Worm (Caenorhabditis elegans) whole organism, young adult: Measurements from ENCODE around the gene ZC373.5.

ENCODE experiments used
- C06A6.2 ChIP-seq: fragments of 200-800 bp; sonication (Bioruptor generic); conservative IDR thresholded peaks from 2 replicates; pipeline ENCODE4 v1.3.6; 2022; ENCODE audit warnings: missing genetic modification characterization, missing compliant biosample characterization
- F23B12.7 ChIP-seq: sonication (generic microtip); optimal IDR thresholded peaks from 2 replicates; lab custom pipeline; 2017; ENCODE audit warnings: missing genetic modification characterization, mild to moderate bottlenecking, missing compliant biosample characterization, antibody characterized with exemption, moderate library complexity; ENCODE audit not compliant: insufficient read depth
- F33H1.4 ChIP-seq: fragments of 200-800 bp; sonication (Bioruptor generic); IDR thresholded peaks from 2 replicates; pipeline ENCODE4 v1.3.6; 2022; ENCODE audit warnings: missing genetic modification reagents, missing genetic modification characterization, missing compliant biosample characterization
- T26A5.8 ChIP-seq: sonication (generic microtip); optimal IDR thresholded peaks from 2 replicates; lab custom pipeline; 2016; ENCODE audit warnings: missing genetic modification characterization, missing compliant biosample characterization
- Y53G8AR.9 ChIP-seq: fragments of 200-800 bp; sonication (Bioruptor generic); conservative IDR thresholded peaks from 2 replicates; pipeline ENCODE4 v1.3.6; 2022; ENCODE audit warnings: missing genetic modification reagents, missing genetic modification characterization, missing compliant biosample characterization
- Y67H2A.10 ChIP-seq: fragments of 200-800 bp; sonication (Bioruptor generic); conservative IDR thresholded peaks from 2 replicates; pipeline ENCODE4 v1.3.6; 2022; ENCODE audit warnings: missing genetic modification reagents, missing genetic modification characterization, missing compliant biosample characterization
- ZK185.1 ChIP-seq: sonication (generic microtip); optimal IDR thresholded peaks from 2 replicates; lab custom pipeline; 2016; ENCODE audit warnings: mild to moderate bottlenecking, missing genetic modification characterization, missing compliant biosample characterization; ENCODE audit not compliant: poor library complexity, severe bottlenecking
- ama-1 ChIP-seq, 3 experiments: fragments of 150-350 bp in 1 of 3; sonication (generic microtip) in 2 of 3; optimal IDR thresholded peaks; 2 replicates each; lab custom pipeline; 2014 to 2018; ENCODE audit warnings: missing biosample characterization in 2 of 3, missing genetic modification characterization in 2 of 3, missing genetic modification reagents in 2 of 3
- atf-7 ChIP-seq: sonication (generic microtip); optimal IDR thresholded peaks from 2 replicates; lab custom pipeline; 2017; ENCODE audit warnings: mild to moderate bottlenecking, missing genetic modification characterization, missing compliant biosample characterization
- bed-1 ChIP-seq: fragments of 200-800 bp; sonication (Bioruptor generic); IDR thresholded peaks from 2 replicates; pipeline ENCODE4 v1.3.6; 2022; ENCODE audit warnings: missing genetic modification reagents, missing genetic modification characterization, missing compliant biosample characterization
- cebp-2 ChIP-seq: fragments of 200-800 bp; sonication (Bioruptor generic); IDR thresholded peaks from 2 replicates; pipeline ENCODE4 v1.3.6; 2022; ENCODE audit warnings: missing genetic modification characterization, missing compliant biosample characterization
- ceh-40 ChIP-seq: fragments of 200-800 bp; sonication (Bioruptor generic); IDR thresholded peaks from 2 replicates; pipeline ENCODE4 v1.3.6; 2022; ENCODE audit warnings: missing genetic modification characterization, missing compliant biosample characterization
- ceh-58 ChIP-seq: fragments of 200-800 bp; sonication (Bioruptor generic); IDR thresholded peaks from 2 replicates; pipeline ENCODE4 v1.3.6; 2022; ENCODE audit warnings: missing genetic modification characterization, missing compliant biosample characterization
- chd-7 ChIP-seq: sonication (generic microtip); optimal IDR thresholded peaks from 2 replicates; lab custom pipeline; 2016; ENCODE audit warnings: mild to moderate bottlenecking, missing genetic modification characterization, moderate library complexity, missing compliant biosample characterization
- egl-44 ChIP-seq: fragments of 200-800 bp; sonication (Bioruptor generic); IDR thresholded peaks from 2 replicates; pipeline ENCODE4 v1.3.6; 2022; ENCODE audit warnings: missing genetic modification reagents, missing genetic modification characterization, missing compliant biosample characterization
- ekl-4 ChIP-seq: fragments of 200-800 bp; sonication (Bioruptor generic); IDR thresholded peaks from 2 replicates; pipeline ENCODE4 v1.3.6; 2022; ENCODE audit warnings: missing genetic modification reagents, missing genetic modification characterization, missing compliant biosample characterization
- gei-17 ChIP-seq: fragments of 200-800 bp; sonication (Bioruptor generic); optimal IDR thresholded peaks from 2 replicates; lab custom pipeline; 2018; ENCODE audit warnings: mild to moderate bottlenecking, missing genetic modification characterization, missing compliant biosample characterization
- him-1 ChIP-seq: sonication (generic microtip); optimal IDR thresholded peaks from 2 replicates; lab custom pipeline; 2016; ENCODE audit warnings: missing genotype, missing genetic modification reagents, missing genetic modification characterization, missing compliant biosample characterization
- hlh-12 ChIP-seq: sonication (generic microtip); optimal IDR thresholded peaks from 2 replicates; lab custom pipeline; 2016; ENCODE audit warnings: missing genetic modification characterization, missing compliant biosample characterization
- hmg-1.2 ChIP-seq: fragments of 200-800 bp; sonication (Bioruptor generic); IDR thresholded peaks from 2 replicates; pipeline ENCODE4 v1.3.6; 2022; ENCODE audit warnings: missing genetic modification reagents, missing genetic modification characterization, missing compliant biosample characterization
- hrde-1 ChIP-seq: sonication (generic microtip); optimal IDR thresholded peaks from 2 replicates; lab custom pipeline; 2016; ENCODE audit warnings: missing genetic modification characterization, mild to moderate bottlenecking, missing compliant biosample characterization, moderate library complexity, missing genotype, missing genetic modification reagents, borderline replicate concordance
- lin-35 ChIP-seq, 3 experiments: fragments of 150-350 bp in 2 of 3; sonication (generic microtip) in 1 of 3; optimal IDR thresholded peaks; 2 replicates each; lab custom pipeline; 2014 to 2018; ENCODE audit warnings: missing biosample characterization in 3 of 3, missing genetic modification characterization in 3 of 3, missing genetic modification reagents in 3 of 3
- lin-40 ChIP-seq: sonication (generic microtip); optimal IDR thresholded peaks from 2 replicates; lab custom pipeline; 2016; ENCODE audit warnings: missing genetic modification characterization, mild to moderate bottlenecking, missing compliant biosample characterization, missing genotype, missing genetic modification reagents
- lir-1 ChIP-seq: fragments of 200-800 bp; sonication (Bioruptor generic); conservative IDR thresholded peaks from 2 replicates; pipeline ENCODE4 v1.3.6; 2022; ENCODE audit warnings: missing genetic modification reagents, missing genetic modification characterization, missing compliant biosample characterization
- lsl-1 ChIP-seq: fragments of 200-800 bp; sonication (Bioruptor generic); optimal IDR thresholded peaks from 2 replicates; lab custom pipeline; 2018; ENCODE audit warnings: mild to moderate bottlenecking, missing genetic modification characterization, moderate library complexity, missing compliant biosample characterization
- madf-3 ChIP-seq: fragments of 200-800 bp; sonication (Bioruptor generic); IDR thresholded peaks from 2 replicates; pipeline ENCODE4 v1.3.6; 2022; ENCODE audit warnings: missing genetic modification reagents, missing genetic modification characterization, missing compliant biosample characterization
- mcd-1 ChIP-seq: fragments of 200-800 bp; sonication (Bioruptor generic); IDR thresholded peaks from 2 replicates; pipeline ENCODE4 v1.3.6; 2022; ENCODE audit warnings: missing genetic modification reagents, missing genetic modification characterization, missing compliant biosample characterization
- mel-28 ChIP-seq: sonication (generic microtip); optimal IDR thresholded peaks from 2 replicates; lab custom pipeline; 2016; ENCODE audit warnings: borderline replicate concordance, mild to moderate bottlenecking, missing genetic modification characterization, missing compliant biosample characterization
- nfya-1 ChIP-seq: sonication (generic microtip); optimal IDR thresholded peaks from 2 replicates; lab custom pipeline; 2017; ENCODE audit warnings: antibody characterized with exemption, missing compliant biosample characterization, missing genetic modification characterization, borderline replicate concordance; ENCODE audit not compliant: insufficient read depth
- nfyb-1 ChIP-seq: fragments of 200-800 bp; sonication (Bioruptor generic); IDR thresholded peaks from 2 replicates; pipeline ENCODE4 v1.3.6; 2022; ENCODE audit warnings: missing genetic modification reagents, missing genetic modification characterization, missing compliant biosample characterization
- nhr-80 ChIP-seq: sonication (generic microtip); optimal IDR thresholded peaks from 2 replicates; lab custom pipeline; 2016; ENCODE audit warnings: missing genetic modification characterization, missing compliant biosample characterization
- rcor-1 ChIP-seq: fragments of 200-800 bp; sonication (Bioruptor generic); IDR thresholded peaks from 2 replicates; pipeline ENCODE4 v1.3.6; 2022; ENCODE audit warnings: missing genetic modification reagents, missing genetic modification characterization, missing compliant biosample characterization
- rec-8 ChIP-seq, 2 experiments: sonication (generic microtip); optimal IDR thresholded peaks; 2 replicates each; lab custom pipeline; 2016; ENCODE audit warnings: mild to moderate bottlenecking in 2 of 2, missing genetic modification characterization in 2 of 2, missing genetic modification reagents in 2 of 2, missing genotype in 2 of 2, missing biosample characterization in 1 of 2, missing compliant biosample characterization in 1 of 2, moderate library complexity in 1 of 2
- rpc-1 ChIP-seq, 2 experiments: fragments of 150-350 bp in 1 of 2; sonication (generic microtip) in 1 of 2; optimal IDR thresholded peaks; 2 replicates each; lab custom pipeline; 2014 to 2018; ENCODE audit warnings: missing biosample characterization in 1 of 2, missing genetic modification characterization in 1 of 2, missing genetic modification reagents in 1 of 2, missing genotype in 1 of 2
- snpc-1.3 ChIP-seq: sonication (generic microtip); optimal IDR thresholded peaks from 2 replicates; lab custom pipeline; 2017; ENCODE audit warnings: missing genetic modification characterization, mild to moderate bottlenecking, missing compliant biosample characterization, antibody characterized with exemption, moderate library complexity, missing genotype, missing genetic modification reagents; ENCODE audit not compliant: insufficient read depth
- snpc-3.4 ChIP-seq: sonication (generic microtip); optimal IDR thresholded peaks from 2 replicates; lab custom pipeline; 2017; ENCODE audit warnings: missing genetic modification characterization, mild to moderate bottlenecking, missing compliant biosample characterization, antibody characterized with exemption, moderate library complexity, missing genotype, missing genetic modification reagents
- snpc-4 ChIP-seq, 5 experiments: fragments of 150-350 bp in 1 of 5; sonication (generic microtip) in 4 of 5; optimal IDR thresholded peaks; 2 replicates each; lab custom pipeline; 2014 to 2018; ENCODE audit warnings: missing genetic modification characterization in 5 of 5, missing biosample characterization in 3 of 5, antibody characterized with exemption in 2 of 5, mild to moderate bottlenecking in 2 of 5, missing compliant biosample characterization in 2 of 5, missing genotype in 2 of 5, moderate library complexity in 2 of 5, missing genetic modification reagents in 1 of 5
- tlf-1 ChIP-seq: fragments of 200-800 bp; sonication (Bioruptor generic); optimal IDR thresholded peaks from 2 replicates; lab custom pipeline; 2018; ENCODE audit warnings: mild to moderate bottlenecking, missing genetic modification characterization, missing compliant biosample characterization
- unc-130 ChIP-seq: sonication (generic microtip); optimal IDR thresholded peaks from 2 replicates; lab custom pipeline; 2016; ENCODE audit warnings: missing genetic modification reagents, missing genetic modification characterization, missing compliant biosample characterization
- xnd-1 ChIP-seq: sonication (generic microtip); optimal IDR thresholded peaks from 2 replicates; lab custom pipeline; 2016; ENCODE audit warnings: missing genotype, missing genetic modification reagents, missing genetic modification characterization, missing compliant biosample characterization
- ztf-18 ChIP-seq: sonication (generic microtip); optimal IDR thresholded peaks from 2 replicates; lab custom pipeline; 2016; ENCODE audit warnings: missing genotype, mild to moderate bottlenecking, missing genetic modification characterization, missing compliant biosample characterization
- ztf-3 ChIP-seq: fragments of 200-800 bp; sonication (Bioruptor generic); optimal IDR thresholded peaks from 2 replicates; lab custom pipeline; 2018; ENCODE audit warnings: mild to moderate bottlenecking, missing genetic modification characterization, missing compliant biosample characterization

ZC373.5 gene

DNA sequence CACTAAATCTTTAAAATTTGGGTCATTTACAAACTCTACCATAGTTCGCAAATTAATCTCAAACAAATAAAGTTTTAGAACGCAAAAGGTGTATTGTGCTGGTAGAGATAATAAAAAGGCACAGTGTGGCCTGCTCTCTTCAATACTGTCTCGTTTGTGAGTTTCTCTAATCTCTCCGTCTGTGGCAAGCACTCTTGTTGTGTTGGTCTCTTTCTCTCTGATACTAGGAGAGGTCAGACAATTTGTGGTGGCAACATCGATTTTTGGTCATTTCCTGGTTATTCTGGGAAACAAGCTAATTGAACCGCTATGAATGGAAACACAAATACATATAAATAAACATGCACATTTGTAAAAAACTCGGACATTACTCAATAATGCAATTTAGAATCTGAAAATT, at the start of gene ZC373.5:
Gene ZC373.5, minus strand, starts transcription at position 159 of the 400 bp plus-strand sequence.
- TF ChIP-seq hmg-1.2 (GFP tag; lab: Robert Waterston, UW) (peak; percentile 66; the same call in 1 of the 2 replicates), F33H1.4 (GFP tag; lab: Robert Waterston, UW) (no peak), nhr-80 (tag; lab: Kevin White, UChicago) (peak; percentile 83)

DNA sequence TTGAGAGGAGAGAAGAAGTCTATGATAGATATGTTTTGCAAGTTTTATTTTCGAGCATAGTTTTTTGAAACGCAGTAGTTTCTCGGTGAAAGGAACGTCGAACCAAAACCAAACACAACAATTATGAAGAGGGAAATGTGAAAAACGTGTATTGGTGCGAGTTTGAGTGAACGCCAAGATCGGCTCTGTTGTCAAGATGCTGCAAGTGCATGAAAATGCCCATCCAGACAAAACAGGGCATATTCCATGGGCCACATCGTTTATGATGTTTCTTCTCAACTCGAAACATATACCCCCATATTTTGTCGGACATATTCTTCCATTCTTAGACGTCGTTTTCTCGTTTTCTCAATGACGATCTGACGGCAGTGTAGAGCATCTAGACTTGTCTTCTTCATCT, 48.8 kb upstream of the ZC373.5 start:
- TF ChIP-seq atf-7 (tag; lab: Kevin White, UChicago), result no peak
- TF ChIP-seq ceh-58, result no peak
- no peak for TF ChIP-seq lir-1 (GFP tag; lab: Robert Waterston, UW)
- no peak for TF ChIP-seq mel-28 (tag; lab: Kevin White, UChicago)
- no peak for TF ChIP-seq rcor-1 (GFP tag; lab: Robert Waterston, UW)
- TF ChIP-seq nfyb-1, result no peak
- no peak for TF ChIP-seq mcd-1 (GFP tag; lab: Robert Waterston, UW)
- no peak for TF ChIP-seq snpc-4 (GFP tag; optimal IDR thresholded peaks at IDR 0.05; lab: Kevin White, UChicago)
- no peak for TF ChIP-seq snpc-4 (tag; optimal IDR thresholded peaks at IDR 0.05; lab: Kevin White, UChicago)
- no peak for TF ChIP-seq lsl-1 (GFP tag; lab: Kevin White, UChicago)
- TF ChIP-seq T26A5.8, result no peak
- TF ChIP-seq lin-40 (tag; lab: Kevin White, UChicago), result no peak
- no peak for TF ChIP-seq F23B12.7
- no peak for TF ChIP-seq hlh-12 (tag; lab: Kevin White, UChicago)
- no peak for TF ChIP-seq hrde-1 (tag; lab: Kevin White, UChicago)
- TF ChIP-seq tlf-1 (GFP tag; lab: Kevin White, UChicago), result no peak
- TF ChIP-seq Y67H2A.10 (GFP tag; lab: Robert Waterston, UW), result no peak
- no peak for TF ChIP-seq ama-1 (optimal IDR thresholded peaks at IDR 0.05; lab: Kevin White, UChicago)
- TF ChIP-seq ama-1 (GFP tag; optimal IDR thresholded peaks at IDR 0.05; lab: Kevin White, UChicago), result no peak
- no peak for TF ChIP-seq lin-35 (GFP tag; optimal IDR thresholded peaks at IDR 0.05; lab: Kevin White, UChicago)
- no peak for TF ChIP-seq xnd-1 (tag; lab: Kevin White, UChicago)

DNA sequence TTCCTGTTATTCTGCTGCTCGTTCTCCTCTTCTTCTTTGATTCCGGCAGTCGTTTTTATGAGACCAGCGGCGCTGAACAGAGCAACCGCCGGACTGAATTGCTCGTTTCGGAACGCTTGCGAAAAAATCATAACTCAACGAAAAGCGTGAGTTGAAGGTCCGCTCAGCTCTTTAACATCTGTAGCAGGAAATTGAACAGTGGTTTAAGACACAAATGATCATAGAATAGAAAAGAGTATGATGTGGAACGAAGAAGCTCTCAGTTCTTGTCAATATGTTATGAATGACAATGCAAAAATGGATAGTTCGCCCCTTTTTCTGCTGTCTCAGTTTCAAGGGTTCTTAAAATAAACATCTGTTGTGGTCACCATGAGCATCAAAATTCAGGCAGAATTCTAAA, 39.5 kb upstream of the ZC373.5 start:
- no peak for TF ChIP-seq nfya-1 (tag; lab: Kevin White, UChicago)
- no peak for TF ChIP-seq madf-3
- no peak for TF ChIP-seq ekl-4
- TF ChIP-seq snpc-1.3 (tag; lab: Kevin White, UChicago), result no peak
- no peak for TF ChIP-seq rec-8 (tag; optimal IDR thresholded peaks at IDR 0.05; lab: Kevin White, UChicago)
- no peak for TF ChIP-seq cebp-2 (GFP tag; lab: Robert Waterston, UW)
- TF ChIP-seq ztf-18 (tag; lab: Kevin White, UChicago), result no peak
- TF ChIP-seq chd-7 (tag; lab: Kevin White, UChicago), result no peak
- TF ChIP-seq snpc-3.4 (tag; lab: Kevin White, UChicago), result no peak

DNA sequence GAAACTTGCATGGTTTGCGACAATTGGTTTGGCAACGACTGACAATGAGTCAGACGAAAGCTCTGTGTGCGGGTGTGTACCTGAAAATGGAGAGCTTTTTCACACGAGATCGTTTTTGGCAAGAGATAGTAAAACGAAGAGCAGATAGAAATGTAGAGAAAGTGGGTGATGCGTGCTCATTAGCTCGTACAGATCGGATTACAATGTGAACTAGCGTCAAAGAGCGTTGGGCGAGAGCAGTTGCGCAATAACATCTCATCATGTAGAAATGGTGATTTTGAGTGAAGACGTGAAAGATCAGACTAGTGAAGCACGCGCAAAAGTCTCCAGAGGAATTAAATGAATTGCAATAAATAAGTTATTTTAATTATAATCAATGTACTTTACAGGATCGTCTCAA, 21.0 kb upstream of the ZC373.5 start, which contains the start of gene flp-2:
Gene flp-2, minus strand, starts transcription at position 101 of the 400 bp plus-strand sequence.
- TF ChIP-seq ztf-3 (GFP tag; lab: Kevin White, UChicago) (no peak), rpc-1 (optimal IDR thresholded peaks at IDR 0.05; lab: Kevin White, UChicago) (no peak), rpc-1 (tag; optimal IDR thresholded peaks at IDR 0.05; lab: Kevin White, UChicago) (no peak), C06A6.2 (GFP tag; lab: Robert Waterston, UW) (no peak), gei-17 (GFP tag; lab: Kevin White, UChicago) (no peak), bed-1 (GFP tag; lab: Robert Waterston, UW) (no peak), ZK185.1 (tag; lab: Kevin White, UChicago) (no peak), rcor-1 (GFP tag; lab: Robert Waterston, UW) (no peak), hmg-1.2 (GFP tag; lab: Robert Waterston, UW) (no peak), nhr-80 (tag; lab: Kevin White, UChicago) (no peak), him-1 (tag; lab: Kevin White, UChicago) (no peak), egl-44 (no peak), Y53G8AR.9 (GFP tag; lab: Robert Waterston, UW) (no peak), unc-130 (no peak), ceh-40 (GFP tag; lab: Robert Waterston, UW) (no peak)
